Worm (Caenorhabditis elegans): ENCODE data around the gene C30G7.3.

- TF ChIP-seq ref-1 (GFP tag; conservative IDR thresholded peaks at IDR 0.05) (no peak), T22C8.4 (GFP tag; IDR thresholded peaks at IDR 0.05) (no peak), ztf-23 (GFP tag; IDR thresholded peaks at IDR 0.05) (no peak), med-1 (GFP tag; optimal IDR thresholded peaks at IDR 0.05; ENCODE audit: insufficient read depth) (no peak)
Observed at ce11 chrV:14991489-14991888, 46.0 kb upstream of the C30G7.3 start.
